Worm (Caenorhabditis elegans) whole organism, L1 larva: Measurements from ENCODE around the gene D2096.9.

Experiments used
- C16A3.4 ChIP-seq: fragments of 150-350 bp; optimal IDR thresholded peaks from 2 replicates; lab custom pipeline; 2014; ENCODE audit warnings: missing biosample characterization, missing genetic modification characterization
- blmp-1 ChIP-seq: fragments of 150-350 bp; optimal IDR thresholded peaks from 2 replicates; lab custom pipeline; 2014; ENCODE audit warnings: missing biosample characterization, missing genetic modification characterization
- efl-3 ChIP-seq: fragments of 200-800 bp; sonication (Bioruptor generic); optimal IDR thresholded peaks from 2 replicates; lab custom pipeline; 2018; ENCODE audit warnings: mild to moderate bottlenecking, missing genetic modification characterization, missing compliant biosample characterization
- egl-27 ChIP-seq, 2 experiments: fragments of 150-350 bp in 1 of 2; sonication (generic microtip); optimal IDR thresholded peaks; 3 replicates each; lab custom pipeline; 2017 to 2018; ENCODE audit warnings: missing biosample characterization in 2 of 2, missing genetic modification characterization in 2 of 2, missing genetic modification reagents in 2 of 2
- fos-1 ChIP-seq: fragments of 150-350 bp; optimal IDR thresholded peaks from 2 replicates; lab custom pipeline; 2014; ENCODE audit warnings: missing biosample characterization, missing genetic modification characterization
- grh-1 ChIP-seq: fragments of 200-800 bp; sonication (Bioruptor generic); IDR thresholded peaks from 2 replicates; pipeline ENCODE4 v1.3.6; 2022; ENCODE audit warnings: missing genetic modification reagents, missing genetic modification characterization, missing compliant biosample characterization
- jun-1 ChIP-seq: fragments of 150-350 bp; optimal IDR thresholded peaks from 2 replicates; lab custom pipeline; 2014; ENCODE audit warnings: missing biosample characterization, missing genetic modification reagents, missing genetic modification characterization
- lin-13 ChIP-seq: fragments of 150-350 bp; optimal IDR thresholded peaks from 2 replicates; lab custom pipeline; 2014; ENCODE audit warnings: missing biosample characterization, missing genetic modification reagents, missing genetic modification characterization
- mef-2 ChIP-seq: fragments of 150-350 bp; optimal IDR thresholded peaks from 2 replicates; lab custom pipeline; 2014; ENCODE audit warnings: missing biosample characterization, missing genetic modification characterization
- nhr-11 ChIP-seq: fragments of 150-350 bp; optimal IDR thresholded peaks from 2 replicates; lab custom pipeline; 2014; ENCODE audit warnings: missing biosample characterization, missing genetic modification characterization
- nhr-76 ChIP-seq: sonication (generic microtip); optimal IDR thresholded peaks from 2 replicates; lab custom pipeline; 2017; ENCODE audit warnings: missing biosample characterization, missing genetic modification characterization

ce11 chrIV:8332526-8332925, 50.1 kb downstream of the D2096.9 start, which contains the start of gene lys-10:
- no peak for TF ChIP-seq grh-1 (GFP tag; lab: Robert Waterston, UW)
- TF ChIP-seq blmp-1 (tag; lab: Kevin White, UChicago), result no peak
- no peak for TF ChIP-seq C16A3.4 (tag; lab: Kevin White, UChicago)
- TF ChIP-seq efl-3 (GFP tag; lab: Kevin White, UChicago), result no peak
- no peak for TF ChIP-seq fos-1 (tag; lab: Kevin White, UChicago)
- TF ChIP-seq egl-27 (tag; optimal IDR thresholded peaks at IDR 0.05; lab: Kevin White, UChicago), result no peak
- no peak for TF ChIP-seq lin-13 (GFP tag; lab: Kevin White, UChicago)
- no peak for TF ChIP-seq jun-1
- no peak for TF ChIP-seq nhr-76 (tag; lab: Kevin White, UChicago)
- TF ChIP-seq nhr-11 (tag; lab: Kevin White, UChicago), result no peak
- no peak for TF ChIP-seq mef-2 (tag; lab: Kevin White, UChicago)
